Worm (Caenorhabditis elegans) whole organism, midembryonic: ENCODE data around the gene C14B1.12.

Experiments
- T22C8.4 ChIP-seq: fragments of 200-800 bp; sonication (Bioruptor generic); IDR thresholded peaks from 2 replicates; pipeline ENCODE4 v1.3.6; 2022; ENCODE audit warnings: missing genetic modification characterization, missing compliant biosample characterization
- cog-1 ChIP-seq: sonication (generic microtip); optimal IDR thresholded peaks from 2 replicates; lab custom pipeline; 2016; ENCODE audit warnings: missing genetic modification characterization, missing compliant biosample characterization
- med-1 ChIP-seq: sonication (generic microtip); optimal IDR thresholded peaks from 2 replicates; lab custom pipeline; 2017; ENCODE audit warnings: missing genetic modification characterization, mild to moderate bottlenecking, missing compliant biosample characterization, antibody characterized with exemption, missing genetic modification reagents; ENCODE audit not compliant: insufficient read depth
- ref-1 ChIP-seq: fragments of 200-800 bp; sonication (Bioruptor generic); conservative IDR thresholded peaks from 2 replicates; pipeline ENCODE4 v1.3.6; 2022; ENCODE audit warnings: missing genetic modification reagents, missing genetic modification characterization, missing compliant biosample characterization
- tab-1 ChIP-seq: fragments of 200-800 bp; sonication (Bioruptor generic); IDR thresholded peaks from 2 replicates; pipeline ENCODE4 v1.3.6; 2022; ENCODE audit warnings: missing genetic modification characterization, missing compliant biosample characterization

- no peak for TF ChIP-seq cog-1 (tag; lab: Kevin White, UChicago)
- no peak for TF ChIP-seq ref-1 (GFP tag; lab: Robert Waterston, UW)
- TF ChIP-seq T22C8.4 (GFP tag; lab: Robert Waterston, UW) = no peak
- TF ChIP-seq tab-1 (GFP tag; lab: Robert Waterston, UW) = no peak
- no peak for TF ChIP-seq med-1
Observed at ce11 chrIII:3719564-3719963, 5.2 kb downstream of the C14B1.12 start, which contains the start of gene C14B1.8.
